Fruit fly (Drosophila melanogaster): ENCODE data around the gene mRpL1.

Gene mRpL1

dm6 chr3R:8272573-8273165, 28.6 kb upstream of the mRpL1 start:
- TF ChIP-seq sage (GFP tag; optimal IDR thresholded peaks at IDR 0.05), result no peak
- TF ChIP-seq Dif (GFP tag; optimal IDR thresholded peaks at IDR 0.05; ENCODE audit: partially characterized antibody), result no peak
- TF ChIP-seq ey (GFP tag; optimal IDR thresholded peaks at IDR 0.05), result peak; percentile 65
- no peak for TF ChIP-seq dsf (GFP tag; optimal IDR thresholded peaks at IDR 0.05; ENCODE audit: borderline replicate concordance)
- no peak for TF ChIP-seq brk (GFP tag; optimal IDR thresholded peaks at IDR 0.05)
- TF ChIP-seq Abd-B (GFP tag; optimal IDR thresholded peaks at IDR 0.05), result no peak
- TF ChIP-seq woc (GFP tag; optimal IDR thresholded peaks at IDR 0.05), result no peak
- TF ChIP-seq jim (GFP tag; optimal IDR thresholded peaks at IDR 0.05), result no peak
- TF ChIP-seq HLH106 (tag; optimal IDR thresholded peaks at IDR 0.05), result peak; percentile 62
- TF ChIP-seq Sp1 (GFP tag; optimal IDR thresholded peaks at IDR 0.05), result peak; percentile 10
- TF ChIP-seq foxo (GFP tag; optimal IDR thresholded peaks at IDR 0.05), result peak in 1 of 2 experiments; percentile 69
- no peak for TF ChIP-seq N (GFP tag; optimal IDR thresholded peaks at IDR 0.05)
- no peak for TF ChIP-seq Vsx2 (GFP tag; optimal IDR thresholded peaks at IDR 0.05; ENCODE audit: partially characterized antibody)
- peak; percentile 63 for TF ChIP-seq rgr (GFP tag; optimal IDR thresholded peaks at IDR 0.05)
- TF ChIP-seq Dfd (GFP tag; optimal IDR thresholded peaks at IDR 0.05), result no peak
- TF ChIP-seq br (GFP tag; optimal IDR thresholded peaks at IDR 0.05), result peak; percentile 71
- no peak for TF ChIP-seq Hr83 (GFP tag; optimal IDR thresholded peaks at IDR 0.05; ENCODE audit: poor library complexity, severe bottlenecking)
- no peak for TF ChIP-seq Jra (GFP tag; optimal IDR thresholded peaks at IDR 0.05)
- TF ChIP-seq dmrt93B (GFP tag; optimal IDR thresholded peaks at IDR 0.05), result no peak
- TF ChIP-seq Mio (GFP tag; optimal IDR thresholded peaks at IDR 0.05), result no peak
- TF ChIP-seq sv (GFP tag; optimal IDR thresholded peaks at IDR 0.05), result no peak
- peak; percentile 79 for TF ChIP-seq h (GFP tag; optimal IDR thresholded peaks at IDR 0.05)
- TF ChIP-seq tai (GFP tag; optimal IDR thresholded peaks at IDR 0.05), result no peak
- no peak for TF ChIP-seq lola (GFP tag; optimal IDR thresholded peaks at IDR 0.05)
- no peak for TF ChIP-seq CG9705 (GFP tag; optimal IDR thresholded peaks at IDR 0.05)
- TF ChIP-seq Hnf4 (GFP tag; optimal IDR thresholded peaks at IDR 0.05), result no peak
- TF ChIP-seq OdsH (GFP tag; optimal IDR thresholded peaks at IDR 0.05), result peak; percentile 60
- TF ChIP-seq psq (GFP tag; optimal IDR thresholded peaks at IDR 0.05), result peak; percentile 56
- TF ChIP-seq CG32264 (GFP tag; optimal IDR thresholded peaks at IDR 0.05), result no peak
- TF ChIP-seq GATAd (GFP tag; optimal IDR thresholded peaks at IDR 0.05), result no peak
- TF ChIP-seq Hr78 (GFP tag; optimal IDR thresholded peaks at IDR 0.05), result no peak
- no peak for TF ChIP-seq dl (GFP tag; optimal IDR thresholded peaks at IDR 0.05; ENCODE audit: insufficient read depth in 1 of 2, partially characterized antibody in 2 of 2)
- TF ChIP-seq fru (GFP tag; optimal IDR thresholded peaks at IDR 0.05), result peak; percentile 70
- TF ChIP-seq Myc (optimal IDR thresholded peaks at IDR 0.05), result no peak
- TF ChIP-seq CrebA (GFP tag; optimal IDR thresholded peaks at IDR 0.05; ENCODE audit: borderline replicate concordance), result no peak
- no peak for TF ChIP-seq usp (GFP tag; optimal IDR thresholded peaks at IDR 0.05)
- TF ChIP-seq pan (optimal IDR thresholded peaks at IDR 0.05), result no peak
- TF ChIP-seq Rel (GFP tag; optimal IDR thresholded peaks at IDR 0.05), result no peak
- peak; percentile 23 for TF ChIP-seq Rel (tag; optimal IDR thresholded peaks at IDR 0.05)

- TF ChIP-seq Mio (GFP tag; optimal IDR thresholded peaks at IDR 0.05) (no peak), sage (GFP tag; optimal IDR thresholded peaks at IDR 0.05) (no peak), Vsx2 (GFP tag; optimal IDR thresholded peaks at IDR 0.05; ENCODE audit: partially characterized antibody) (no peak), Hr78 (GFP tag; optimal IDR thresholded peaks at IDR 0.05) (no peak), sv (GFP tag; optimal IDR thresholded peaks at IDR 0.05) (no peak), CG9705 (GFP tag; optimal IDR thresholded peaks at IDR 0.05) (no peak), woc (GFP tag; optimal IDR thresholded peaks at IDR 0.05) (no peak)
Observed at dm6 chr3R:8275031-8275430, 26.2 kb upstream of the mRpL1 start.
